Fruit fly (Drosophila melanogaster): ENCODE measurements around the gene CG17129.

DNA sequence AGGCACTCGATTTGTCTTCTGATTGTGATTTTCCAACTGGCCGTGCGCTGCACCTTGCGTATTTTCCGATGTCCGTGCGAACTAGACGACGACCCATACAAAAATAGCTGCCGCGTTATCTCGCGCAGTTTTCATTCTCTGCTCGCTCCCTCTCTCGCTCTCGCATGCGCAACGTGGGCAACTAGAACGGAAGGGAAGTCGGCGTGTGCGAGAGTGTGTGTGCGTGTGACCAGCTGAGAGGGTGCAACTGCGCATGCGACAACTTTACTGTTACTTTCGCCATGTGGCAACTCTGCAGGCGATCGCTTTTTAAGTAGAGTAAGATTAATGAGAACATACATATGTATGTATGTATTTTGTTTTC is 5.3 kb upstream of the CG17129 start, which contains the start of gene ebd1:
- TF ChIP-seq CG9609 (GFP tag; optimal IDR thresholded peaks at IDR 0.05) (no peak), Bteb2 (GFP tag; optimal IDR thresholded peaks at IDR 0.05) (no peak), ro (GFP tag; IDR thresholded peaks at IDR 0.05) (no peak), CG9215 (GFP tag; IDR thresholded peaks at IDR 0.05) (no peak), D (optimal IDR thresholded peaks at IDR 0.05) (peak; percentile 65), D (GFP tag; optimal IDR thresholded peaks at IDR 0.05) (no peak), org-1 (GFP tag; optimal IDR thresholded peaks at IDR 0.05) (no peak)
